Worm (Caenorhabditis elegans) whole organism, L4 larva: Measurements from ENCODE around the gene npp-10.

Experiments
- F26F4.8 ChIP-seq: fragments of 200-800 bp; sonication (Bioruptor generic); conservative IDR thresholded peaks from 2 replicates; pipeline ENCODE4 v1.3.6; 2022; ENCODE audit warnings: missing genetic modification characterization, missing compliant biosample characterization
- snpc-1.2 ChIP-seq: fragments of 200-800 bp; sonication (Bioruptor generic); IDR thresholded peaks from 2 replicates; pipeline ENCODE4 v1.3.6; 2022; ENCODE audit warnings: missing genetic modification reagents, missing genetic modification characterization, missing compliant biosample characterization

ce11 chrIII:5980274-5980918, 39.0 kb downstream of the npp-10 start:
- TF ChIP-seq F26F4.8 (GFP tag; lab: Robert Waterston, UW), result no peak
- TF ChIP-seq snpc-1.2, result no peak
